Fruit fly (Drosophila melanogaster): ENCODE measurements around the gene nol.
A peak's percentile ranks its signal among the peaks of the same experiment; 100 is the strongest.

nol gene

DNA sequence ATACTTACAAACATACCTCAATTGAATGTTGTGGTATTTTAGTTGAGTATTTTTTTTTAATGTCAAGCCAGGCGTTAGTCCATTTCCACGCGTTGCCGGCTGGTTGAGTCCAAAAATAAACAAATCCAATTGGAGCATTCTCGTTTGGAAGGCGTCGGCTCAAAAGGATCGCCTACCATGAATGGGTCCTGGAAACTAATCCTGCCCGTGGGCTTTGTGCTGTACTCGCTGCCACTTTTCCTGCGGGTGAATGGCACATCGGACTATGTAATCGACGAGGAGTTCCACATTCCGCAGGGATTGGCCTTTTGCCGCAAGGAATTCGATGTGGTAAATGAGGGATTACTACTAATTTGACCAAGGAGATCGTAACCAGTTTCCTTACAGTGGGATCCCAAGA, 34.3 kb downstream of the nol start, which contains the start of gene Alg10:
Gene Alg10 (plus strand): TSS at position 73 of the 400 bp plus-strand sequence.
- no peak for TF ChIP-seq pad (GFP tag; optimal IDR thresholded peaks at IDR 0.05)
- TF ChIP-seq tj (GFP tag; optimal IDR thresholded peaks at IDR 0.05) = no peak
- no peak for TF ChIP-seq toe (GFP tag; optimal IDR thresholded peaks at IDR 0.05)
- no peak for TF ChIP-seq Hr96 (GFP tag; optimal IDR thresholded peaks at IDR 0.05)
- no peak for TF ChIP-seq ovo (GFP tag; optimal IDR thresholded peaks at IDR 0.05)
- no peak for TF ChIP-seq CG14711 (tag; optimal IDR thresholded peaks at IDR 0.05)
- no peak for TF ChIP-seq Crg-1 (GFP tag; optimal IDR thresholded peaks at IDR 0.05)
- no peak for TF ChIP-seq kay (GFP tag; ENCODE audit: borderline replicate concordance)

DNA sequence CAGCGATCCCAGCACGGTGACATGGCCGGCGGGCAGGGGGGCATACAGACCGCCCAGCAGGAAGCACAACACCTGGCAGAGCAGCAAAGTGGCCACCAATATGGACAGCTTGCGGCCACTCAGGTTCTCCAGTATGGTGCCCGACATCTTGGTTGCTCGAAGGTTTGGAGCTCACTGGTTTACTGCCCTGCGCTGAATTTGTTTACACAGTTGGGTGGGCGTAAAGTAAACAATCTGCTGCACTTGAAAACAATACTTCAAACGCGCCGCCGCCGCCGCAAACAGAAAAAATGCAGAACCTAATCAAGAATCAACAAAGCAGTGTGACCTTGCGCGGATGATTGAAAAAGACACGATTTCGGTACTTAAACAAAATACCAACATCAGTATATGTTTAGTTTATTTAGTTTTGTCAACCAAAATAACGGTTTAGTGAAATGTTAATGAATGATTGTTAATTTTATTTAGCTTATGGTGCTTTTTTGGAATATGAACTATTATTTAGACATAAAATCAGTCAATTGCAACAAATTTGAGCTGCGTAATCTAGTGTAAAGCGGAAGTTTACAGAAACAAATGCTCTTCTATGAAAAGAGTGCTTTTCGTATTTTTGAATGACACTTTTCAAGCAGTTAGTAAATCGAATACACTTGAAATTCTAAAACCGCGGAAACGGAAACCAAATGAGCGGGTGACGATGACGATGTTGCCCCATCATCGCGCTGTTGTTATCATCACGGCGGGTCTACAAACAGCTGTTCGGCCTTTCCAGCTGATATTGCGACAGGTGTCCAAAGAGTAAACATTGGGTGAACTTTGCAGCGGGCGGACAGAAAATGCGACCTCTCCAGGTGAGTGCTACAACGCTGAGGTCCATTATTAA, 38.9 kb downstream of the nol start, which contains the start of the genes wls and Adck5:
Gene wls (minus strand): TSS at position 327 of the 883 bp plus-strand sequence.
Gene Adck5 (plus strand): TSS at position 519 of the 883 bp plus-strand sequence.
- TF ChIP-seq bab1 (GFP tag; optimal IDR thresholded peaks at IDR 0.05) = peak; percentile 90
- TF ChIP-seq CG7101 (tag; optimal IDR thresholded peaks at IDR 0.05) = peak; percentile 57
- peak; percentile 67 for TF ChIP-seq CG12768 (GFP tag; optimal IDR thresholded peaks at IDR 0.05)
- no peak for TF ChIP-seq cic (GFP tag; optimal IDR thresholded peaks at IDR 0.05)
- TF ChIP-seq CG5204 (GFP tag; optimal IDR thresholded peaks at IDR 0.05) = peak; percentile 48
- TF ChIP-seq CG11617 (GFP tag; optimal IDR thresholded peaks at IDR 0.05) = peak; percentile 77
- peak; percentile 20 for TF ChIP-seq CG14711 (tag; optimal IDR thresholded peaks at IDR 0.05)
- TF ChIP-seq kay (GFP tag; ENCODE audit: borderline replicate concordance) = no peak
- TF ChIP-seq Mnt (GFP tag; optimal IDR thresholded peaks at IDR 0.05) = peak; percentile 24
- TF ChIP-seq toe (GFP tag; optimal IDR thresholded peaks at IDR 0.05) = peak; percentile 52
- peak; percentile 47 for TF ChIP-seq CG1620 (GFP tag; optimal IDR thresholded peaks at IDR 0.05)
- peak; percentile 43 for TF ChIP-seq pad (GFP tag; optimal IDR thresholded peaks at IDR 0.05)
- TF ChIP-seq Crg-1 (GFP tag; optimal IDR thresholded peaks at IDR 0.05) = peak; percentile 38
- peak; percentile 46 for TF ChIP-seq Hr96 (GFP tag; optimal IDR thresholded peaks at IDR 0.05)
- TF ChIP-seq cnc (optimal IDR thresholded peaks at IDR 0.05) = no peak
- TF ChIP-seq tj (GFP tag; optimal IDR thresholded peaks at IDR 0.05) = peak; percentile 35
- peak; percentile 59 for TF ChIP-seq CG7045 (GFP tag; optimal IDR thresholded peaks at IDR 0.05)
- peak; percentile 49 for TF ChIP-seq CG33017 (tag; optimal IDR thresholded peaks at IDR 0.05)
- TF ChIP-seq Clk (GFP tag; optimal IDR thresholded peaks at IDR 0.05) = no peak
- peak; percentile 31 for TF ChIP-seq ovo (GFP tag; optimal IDR thresholded peaks at IDR 0.05)

DNA sequence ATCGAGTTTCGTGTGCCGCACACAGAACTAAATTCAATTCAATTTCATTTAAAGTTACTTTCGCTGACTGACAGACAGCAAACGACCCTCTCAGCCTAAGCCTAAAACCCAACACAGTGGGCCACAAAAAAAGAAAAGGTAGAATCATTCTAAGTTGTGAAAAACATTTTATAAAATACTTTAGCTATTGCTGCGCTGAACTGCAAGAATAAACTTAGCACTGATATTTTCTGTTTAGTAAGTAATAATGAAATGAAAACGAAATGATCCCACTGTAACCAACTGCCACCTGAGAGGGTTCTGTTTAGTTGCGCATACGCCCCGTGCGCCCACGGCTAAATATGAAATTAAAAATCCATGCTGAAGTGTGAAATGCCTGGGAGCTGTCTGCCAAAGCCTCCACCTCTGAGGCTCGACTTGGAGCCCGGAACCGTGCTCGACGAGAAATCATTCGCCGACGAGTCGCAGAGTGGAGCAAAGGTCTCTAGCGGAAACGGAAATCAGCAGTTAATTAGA, 42.5 kb downstream of the nol start, which contains the start of gene CG14142:
Gene CG14142 (plus strand): TSS at position 466 of the 516 bp plus-strand sequence.
- TF ChIP-seq CG7101 (tag; optimal IDR thresholded peaks at IDR 0.05) (no peak), pad (GFP tag; optimal IDR thresholded peaks at IDR 0.05) (no peak), CG7045 (GFP tag; optimal IDR thresholded peaks at IDR 0.05) (no peak), cnc (optimal IDR thresholded peaks at IDR 0.05) (no peak), Mnt (GFP tag; optimal IDR thresholded peaks at IDR 0.05) (no peak), cic (GFP tag; optimal IDR thresholded peaks at IDR 0.05) (no peak), Crg-1 (GFP tag; optimal IDR thresholded peaks at IDR 0.05) (no peak), bab1 (GFP tag; optimal IDR thresholded peaks at IDR 0.05) (no peak), CG1620 (GFP tag; optimal IDR thresholded peaks at IDR 0.05) (no peak), CG33017 (tag; optimal IDR thresholded peaks at IDR 0.05) (no peak), toe (GFP tag; optimal IDR thresholded peaks at IDR 0.05) (no peak), kay (GFP tag; ENCODE audit: borderline replicate concordance) (no peak), ovo (GFP tag; optimal IDR thresholded peaks at IDR 0.05) (no peak), CG11617 (GFP tag; optimal IDR thresholded peaks at IDR 0.05) (no peak), CG5204 (GFP tag; optimal IDR thresholded peaks at IDR 0.05) (no peak), CG14711 (tag; optimal IDR thresholded peaks at IDR 0.05) (no peak), CG12768 (GFP tag; optimal IDR thresholded peaks at IDR 0.05) (no peak)

Measured in whole organism, adult.